Worm (Caenorhabditis elegans): ENCODE data around the gene srx-128.

ce11 chrV:13873323-13873722 lies 36.0 kb downstream of the srx-128 start:
- no peak for TF ChIP-seq nhr-27 (tag; optimal IDR thresholded peaks at IDR 0.05)
- TF ChIP-seq lin-40 (tag; optimal IDR thresholded peaks at IDR 0.05), result no peak
- no peak for TF ChIP-seq lir-1 (GFP tag; conservative IDR thresholded peaks at IDR 0.05)
- TF ChIP-seq hmg-1.2 (GFP tag; IDR thresholded peaks at IDR 0.05), result no peak
- TF ChIP-seq ZK185.1 (tag; optimal IDR thresholded peaks at IDR 0.05; ENCODE audit: poor library complexity, severe bottlenecking), result no peak
- TF ChIP-seq attf-6 (GFP tag; IDR thresholded peaks at IDR 0.05), result no peak

Data from whole organism, young adult.